Worm (Caenorhabditis elegans) whole organism, late embryonic: ENCODE data around the gene dhs-9.

ENCODE experiments used
- K09A11.1 ChIP-seq: sonication (generic microtip); optimal IDR thresholded peaks from 2 replicates; lab custom pipeline; 2017; ENCODE audit warnings: antibody characterized with exemption, mild to moderate bottlenecking, missing genetic modification characterization, missing compliant biosample characterization; ENCODE audit not compliant: insufficient read depth
- elt-2 ChIP-seq: sonication (generic microtip); optimal IDR thresholded peaks from 2 replicates; lab custom pipeline; 2016; ENCODE audit warnings: missing genetic modification reagents, missing genetic modification characterization, missing compliant biosample characterization

DNA sequence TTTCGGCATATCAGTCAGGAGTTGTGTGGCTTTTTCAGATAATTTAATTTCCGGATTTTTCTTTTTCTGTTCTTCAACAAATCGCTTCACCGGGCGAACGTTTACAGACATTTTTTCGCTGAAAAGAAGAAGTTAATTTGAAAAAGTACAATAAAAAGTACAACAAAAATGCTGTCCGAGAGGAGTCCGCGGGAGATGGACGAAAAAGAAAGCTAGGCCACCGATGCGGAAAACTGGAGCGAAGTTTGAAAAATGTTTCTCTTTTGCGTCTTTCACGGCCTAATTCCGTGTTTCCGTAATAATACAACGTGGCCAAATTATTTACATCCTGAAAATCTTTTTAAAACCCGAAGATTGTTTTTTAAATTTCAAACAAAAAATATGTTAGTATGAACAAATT is 18.6 kb downstream of the dhs-9 start, which contains the start of gene thoc-5:
- peak; percentile 51 for TF ChIP-seq elt-2
- TF ChIP-seq K09A11.1 (tag; lab: Kevin White, UChicago), result no peak
